Worm (Caenorhabditis elegans) whole organism, L4/young adult: ENCODE results near the gene fbxc-18.

ENCODE experiments used
- W03F9.2 ChIP-seq: fragments of 150-350 bp; optimal IDR thresholded peaks from 2 replicates; lab custom pipeline; 2014; ENCODE audit warnings: missing biosample characterization, missing genetic modification characterization
- him-1 ChIP-seq: sonication (generic microtip); optimal IDR thresholded peaks from 2 replicates; lab custom pipeline; 2016; ENCODE audit warnings: missing genotype, missing genetic modification reagents, missing genetic modification characterization, missing compliant biosample characterization

ce11 chrII:999493-999892 is 32.6 kb upstream of the fbxc-18 start, which contains the start of gene fbxb-29:
- TF ChIP-seq W03F9.2 (tag; lab: Kevin White, UChicago) (no peak), him-1 (tag; lab: Kevin White, UChicago) (no peak)
